Fruit fly (Drosophila melanogaster) whole organism, embryonic: Measurements from ENCODE around the gene CG42784.

Source experiments
- Abd-B ChIP-seq: fragments of 200-800 bp; sonication (Bioruptor generic); optimal IDR thresholded peaks from 2 replicates; lab custom pipeline; 2018; ENCODE audit warnings: missing biosample characterization, mild to moderate bottlenecking, missing genetic modification characterization, moderate library complexity
- Ada2b ChIP-seq: fragments of 200-800 bp; sonication (Bioruptor generic); IDR thresholded peaks from 2 replicates; pipeline ENCODE4 v1.3.6; 2022; ENCODE audit warnings: missing biosample characterization, missing genetic modification characterization
- Blimp-1 ChIP-seq: fragments of 200-800 bp; sonication (Bioruptor generic); optimal IDR thresholded peaks from 3 replicates; lab custom pipeline; 2018; ENCODE audit warnings: missing biosample characterization, missing genetic modification characterization, mild to moderate bottlenecking, moderate library complexity, missing genetic modification reagents
- C15 ChIP-seq: fragments of 200-800 bp; sonication (Bioruptor generic); IDR thresholded peaks from 3 replicates; pipeline ENCODE4 v1.3.6; 2022; ENCODE audit warnings: missing biosample characterization, missing genetic modification characterization
- CG12391 ChIP-seq: fragments of 200-800 bp; sonication (Bioruptor generic); optimal IDR thresholded peaks from 3 replicates; lab custom pipeline; 2018; ENCODE audit warnings: missing biosample characterization, mild to moderate bottlenecking, missing genetic modification characterization, moderate library complexity
- CG14050 ChIP-seq: fragments of 200-800 bp; sonication (Bioruptor generic); IDR thresholded peaks from 3 replicates; pipeline ENCODE4 v1.3.6; 2022; ENCODE audit warnings: missing biosample characterization, missing genetic modification characterization
- CG17361 ChIP-seq: fragments of 200-800 bp; sonication (Bioruptor generic); IDR thresholded peaks from 3 replicates; pipeline ENCODE4 v1.3.6; 2022; ENCODE audit warnings: missing biosample characterization, missing genetic modification characterization
- CG18262 ChIP-seq: fragments of 200-800 bp; optimal IDR thresholded peaks from 3 replicates; lab custom pipeline; 2019; ENCODE audit warnings: missing biosample characterization, mild to moderate bottlenecking, missing genetic modification characterization, moderate library complexity
- CG2129 ChIP-seq: fragments of 200-800 bp; sonication (Bioruptor generic); IDR thresholded peaks from 2 replicates; pipeline ENCODE4 v1.3.6; 2022; ENCODE audit warnings: missing biosample characterization, missing genetic modification characterization; ENCODE audit not compliant: partially characterized antibody
- CG31441 ChIP-seq: fragments of 200-800 bp; sonication (Bioruptor generic); IDR thresholded peaks from 2 replicates; pipeline ENCODE4 v1.3.6; 2022; ENCODE audit warnings: missing biosample characterization, missing genetic modification characterization
- CG4282 ChIP-seq: fragments of 200-800 bp; sonication (Bioruptor generic); optimal IDR thresholded peaks from 2 replicates; lab custom pipeline; 2016; ENCODE audit warnings: missing biosample characterization, missing genetic modification characterization
- CG4854 ChIP-seq: fragments of 200-800 bp; sonication (Bioruptor generic); optimal IDR thresholded peaks from 2 replicates; lab custom pipeline; 2016; ENCODE audit warnings: missing biosample characterization, missing genetic modification characterization, inconsistent platforms
- CG6272 ChIP-seq: fragments of 200-800 bp; sonication (Bioruptor generic); IDR thresholded peaks from 2 replicates; pipeline ENCODE4 v1.3.6; 2022; ENCODE audit warnings: missing biosample characterization, missing genetic modification characterization
- CG6689 ChIP-seq: fragments of 200-800 bp; sonication (Bioruptor generic); IDR thresholded peaks from 2 replicates; pipeline ENCODE4 v1.3.6; 2022; ENCODE audit warnings: missing biosample characterization, missing genetic modification characterization
- CG7357 ChIP-seq: fragments of 200-800 bp; sonication (Bioruptor generic); IDR thresholded peaks from 3 replicates; pipeline ENCODE4 v1.3.6; 2022; ENCODE audit warnings: missing biosample characterization, missing genetic modification characterization
- CG7987 ChIP-seq: fragments of 200-800 bp; sonication (Bioruptor generic); optimal IDR thresholded peaks from 2 replicates; lab custom pipeline; 2018; ENCODE audit warnings: missing biosample characterization, mild to moderate bottlenecking, missing genetic modification characterization, moderate library complexity
- CG8290 ChIP-seq, 3 experiments: fragments of 200-800 bp; sonication (Bioruptor generic); optimal IDR thresholded peaks; 2 replicates each; lab custom pipeline; 2016 to 2019; ENCODE audit warnings: missing biosample characterization in 3 of 3, missing genetic modification characterization in 3 of 3, mild to moderate bottlenecking in 2 of 3, moderate library complexity in 1 of 3
- CG8765 ChIP-seq: fragments of 200-800 bp; sonication (Bioruptor generic); IDR thresholded peaks from 2 replicates; pipeline ENCODE4 v1.3.6; 2022; ENCODE audit warnings: missing biosample characterization, missing genetic modification characterization
- CG9797 ChIP-seq: fragments of 200-800 bp; sonication (Bioruptor generic); optimal IDR thresholded peaks from 3 replicates; lab custom pipeline; 2018; ENCODE audit warnings: missing biosample characterization, mild to moderate bottlenecking, missing genetic modification characterization
- D19A ChIP-seq: fragments of 200-800 bp; optimal IDR thresholded peaks from 3 replicates; lab custom pipeline; 2019; ENCODE audit warnings: missing biosample characterization, mild to moderate bottlenecking, missing genetic modification characterization, moderate library complexity
- Fer2 ChIP-seq: fragments of 200-800 bp; sonication (Bioruptor generic); optimal IDR thresholded peaks from 2 replicates; lab custom pipeline; 2018; ENCODE audit warnings: missing biosample characterization, mild to moderate bottlenecking, missing genetic modification characterization, moderate library complexity
- Myb ChIP-seq: fragments of 200-800 bp; sonication (Bioruptor generic); optimal IDR thresholded peaks from 2 replicates; lab custom pipeline; 2016; ENCODE audit warnings: missing biosample characterization, missing genetic modification characterization
- Oli ChIP-seq: fragments of 200-800 bp; sonication (Bioruptor generic); optimal IDR thresholded peaks from 2 replicates; lab custom pipeline; 2018; ENCODE audit warnings: missing biosample characterization, mild to moderate bottlenecking, missing genetic modification characterization, moderate library complexity
- Opbp ChIP-seq: fragments of 200-800 bp; sonication (Bioruptor generic); IDR thresholded peaks from 3 replicates; pipeline ENCODE4 v1.3.6; 2022; ENCODE audit warnings: missing biosample characterization, missing genetic modification characterization; ENCODE audit not compliant: partially characterized antibody
- Sin3A ChIP-seq: fragments of >200 bp; optimal IDR thresholded peaks from 2 replicates; lab custom pipeline; 2018
- cad ChIP-seq: fragments of >200 bp; optimal IDR thresholded peaks from 2 replicates; lab custom pipeline; 2017; ENCODE audit warnings: missing biosample characterization, missing genetic modification characterization
- cato ChIP-seq: fragments of 200-800 bp; sonication (Bioruptor generic); optimal IDR thresholded peaks from 2 replicates; lab custom pipeline; 2016; ENCODE audit warnings: missing biosample characterization, missing genetic modification characterization, borderline replicate concordance
- chif ChIP-seq, 2 experiments: fragments of 200-800 bp; sonication (Bioruptor generic); optimal IDR thresholded peaks; 3 replicates each; lab custom pipeline; 2016; ENCODE audit warnings: missing biosample characterization in 2 of 2, missing genetic modification characterization in 2 of 2
- ewg ChIP-seq: fragments of 200-800 bp; sonication (Bioruptor generic); optimal IDR thresholded peaks from 3 replicates; lab custom pipeline; 2017; ENCODE audit warnings: mild to moderate bottlenecking, missing biosample characterization, missing genetic modification reagents, missing genetic modification characterization
- exex ChIP-seq: fragments of 200-800 bp; sonication (Bioruptor generic); optimal IDR thresholded peaks from 4 replicates; lab custom pipeline; 2018; ENCODE audit warnings: missing biosample characterization, mild to moderate bottlenecking, missing genetic modification characterization, moderate library complexity
- fru ChIP-seq: fragments of >200 bp; optimal IDR thresholded peaks from 2 replicates; lab custom pipeline; 2017
- gcm2 ChIP-seq: fragments of 200-800 bp; sonication (Bioruptor generic); optimal IDR thresholded peaks from 2 replicates; lab custom pipeline; 2016; ENCODE audit warnings: missing biosample characterization, missing genetic modification characterization
- gt ChIP-seq: fragments of 200-800 bp; sonication (Bioruptor generic); IDR thresholded peaks from 2 replicates; pipeline ENCODE4 v1.3.6; 2022; ENCODE audit warnings: missing biosample characterization, missing genetic modification characterization
- lbe ChIP-seq: fragments of 200-800 bp; sonication (Bioruptor generic); optimal IDR thresholded peaks from 2 replicates; lab custom pipeline; 2016; ENCODE audit warnings: missing biosample characterization, mild to moderate bottlenecking, missing genetic modification characterization
- org-1 ChIP-seq: fragments of 200-800 bp; sonication (Bioruptor generic); optimal IDR thresholded peaks from 2 replicates; lab custom pipeline; 2017; ENCODE audit warnings: missing biosample characterization, missing genetic modification characterization
- pb ChIP-seq: fragments of 200-800 bp; sonication (Bioruptor generic); optimal IDR thresholded peaks from 3 replicates; lab custom pipeline; 2016; ENCODE audit warnings: missing biosample characterization, missing genetic modification characterization
- pros ChIP-seq: fragments of 200-800 bp; sonication (Bioruptor generic); optimal IDR thresholded peaks from 3 replicates; lab custom pipeline; 2019; ENCODE audit warnings: missing biosample characterization, mild to moderate bottlenecking, missing genetic modification characterization, moderate library complexity
- sens ChIP-seq: fragments of 200-800 bp; sonication (Bioruptor generic); peaks from one replicate; lab custom pipeline; 2016; ENCODE audit warnings: missing biosample characterization, missing genetic modification characterization
- sob ChIP-seq: fragments of 200-800 bp; sonication (Bioruptor generic); IDR thresholded peaks from 2 replicates; pipeline ENCODE4 v1.3.6; 2022; ENCODE audit warnings: missing biosample characterization, missing genetic modification characterization
- tll ChIP-seq, 2 experiments: fragments of 200-800 bp in 1 of 2; fragments of >200 bp in 1 of 2; sonication (Bioruptor generic) in 1 of 2; optimal IDR thresholded peaks; 2 replicates each; lab custom pipeline; 2017 to 2019; ENCODE audit warnings: missing biosample characterization in 2 of 2, missing genetic modification characterization in 2 of 2, mild to moderate bottlenecking in 1 of 2, moderate library complexity in 1 of 2
- zen2 ChIP-seq: fragments of 200-800 bp; sonication (Bioruptor generic); IDR thresholded peaks from 3 replicates; pipeline ENCODE4 v1.3.6; 2022; ENCODE audit warnings: missing biosample characterization, missing genetic modification characterization; ENCODE audit not compliant: partially characterized antibody

Gene CG42784

dm6 chr2L:13514945-13515687 is 99.9 kb downstream of the CG42784 start (continued):
- TF ChIP-seq CG12391 (peak; percentile 50), zen2 (GFP tag; lab: Robert Waterston, UW) (no peak), CG8290 (GFP tag; optimal IDR thresholded peaks at IDR 0.05; lab: Kevin White, UChicago) (no peak), CG8290 (tag; optimal IDR thresholded peaks at IDR 0.05; lab: Kevin White, UChicago) (peak in 1 of 2 experiments; percentile 40), Opbp (GFP tag; lab: Robert Waterston, UW) (no peak), cato (GFP tag; lab: Kevin White, UChicago) (no peak), Fer2 (tag; lab: Kevin White, UChicago) (no peak), CG9797 (GFP tag; lab: Kevin White, UChicago) (no peak), CG6689 (GFP tag; lab: Robert Waterston, UW) (peak; percentile 71), pb (GFP tag; lab: Kevin White, UChicago) (peak; percentile 80), Myb (peak; percentile 55), CG18262 (tag; lab: Kevin White, UChicago) (peak; percentile 81), CG6272 (GFP tag; lab: Robert Waterston, UW) (no peak; the same call in 1 of the 2 replicates), Oli (tag; lab: Kevin White, UChicago) (peak; percentile 70), Sin3A (lab: Kevin White, UChicago) (no peak), cad (GFP tag; lab: Kevin White, UChicago) (no peak), CG7987 (GFP tag; lab: Kevin White, UChicago) (peak; percentile 69), ewg (GFP tag; lab: Kevin White, UChicago) (peak; percentile 19), tll (GFP tag; optimal IDR thresholded peaks at IDR 0.05; lab: Kevin White, UChicago) (no peak), sens (GFP tag; lab: Kevin White, UChicago) (peak; percentile 95), org-1 (GFP tag; lab: Kevin White, UChicago) (no peak), CG31441 (peak; percentile 83), CG4854 (GFP tag; lab: Kevin White, UChicago) (peak; percentile 80), exex (tag; lab: Kevin White, UChicago) (no peak), CG14050 (peak; percentile 68), D19A (peak; percentile 83), Blimp-1 (GFP tag; lab: Kevin White, UChicago) (peak; percentile 79), CG8765 (GFP tag; lab: Robert Waterston, UW) (peak; percentile 73), lbe (GFP tag; lab: Kevin White, UChicago) (no peak), sob (GFP tag; lab: Robert Waterston, UW) (peak; percentile 42), chif (GFP tag; optimal IDR thresholded peaks at IDR 0.05; lab: Kevin White, UChicago) (peak; percentile 43 to 68), Ada2b (GFP tag; lab: Robert Waterston, UW) (peak; percentile 92), gcm2 (GFP tag; lab: Kevin White, UChicago) (peak; percentile 15), CG2129 (no peak), Abd-B (GFP tag; lab: Kevin White, UChicago) (peak; percentile 70), CG7357 (GFP tag; lab: Robert Waterston, UW) (peak; percentile 71), pros (GFP tag; lab: Kevin White, UChicago) (no peak), C15 (peak; percentile 62; the same call in 1 of the 3 replicates), fru (lab: Kevin White, UChicago) (no peak), CG17361 (GFP tag; lab: Robert Waterston, UW) (peak; percentile 91), gt (no peak), CG4282 (peak; percentile 23)
